Fruit fly (Drosophila melanogaster) Kc167 (cell line): ENCODE results near the gene FucTB.

Source experiments
- Myc ChIP-seq: fragments of >200 bp; optimal IDR thresholded peaks from 2 replicates; lab custom pipeline; 2017; ENCODE audit warnings: missing external identifiers
- h ChIP-seq: fragments of >200 bp; optimal IDR thresholded peaks from 3 replicates; lab custom pipeline; 2018; ENCODE audit warnings: missing external identifiers

DNA sequence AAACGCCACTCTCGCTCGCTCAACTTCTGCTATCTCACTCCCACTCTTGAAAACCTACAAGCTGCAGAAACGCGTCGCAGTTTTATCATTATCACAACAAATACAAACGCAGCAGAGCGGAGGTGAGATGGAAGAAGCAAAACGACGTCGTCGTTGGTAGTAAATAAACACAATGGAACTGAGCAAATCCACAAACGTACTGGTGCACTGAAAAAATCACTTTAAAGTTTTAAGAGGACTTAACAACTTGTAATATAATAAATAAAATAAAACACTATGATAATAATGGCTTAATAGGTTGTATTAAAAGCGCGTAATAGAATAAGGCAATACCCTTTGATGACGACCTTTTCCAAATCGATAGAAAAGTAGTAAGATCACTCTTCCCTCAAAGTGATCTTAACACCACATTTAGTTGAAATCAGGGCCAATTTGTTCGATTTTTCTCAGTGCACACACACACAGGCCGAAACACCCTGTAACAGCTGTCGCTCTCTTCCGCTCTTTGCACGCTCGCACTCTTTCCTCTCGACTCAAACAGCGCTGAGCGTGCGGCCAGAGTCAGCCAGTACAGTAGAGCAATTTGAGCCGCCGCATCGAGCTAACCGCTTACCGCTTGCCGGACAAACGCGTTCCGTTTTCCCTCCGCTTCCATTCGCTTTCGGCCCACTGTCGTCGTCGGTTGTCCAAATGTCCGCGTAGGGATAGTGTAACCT lies 18.6 kb upstream of the FucTB start:
- no peak for TF ChIP-seq h
- no peak for TF ChIP-seq Myc (lab: Kevin White, UChicago)
